Worm (Caenorhabditis elegans) whole organism, early embryonic: Measurements from ENCODE around the gene dpy-26.

ENCODE experiments used
- B0310.2 ChIP-seq: sonication (generic microtip); optimal IDR thresholded peaks from 2 replicates; lab custom pipeline; 2016; ENCODE audit warnings: mild to moderate bottlenecking, missing genetic modification characterization, missing compliant biosample characterization
- F13C5.2 ChIP-seq: sonication (generic microtip); optimal IDR thresholded peaks from 2 replicates; lab custom pipeline; 2017; ENCODE audit warnings: mild to moderate bottlenecking, missing genetic modification characterization, inconsistent platforms, missing compliant biosample characterization
- ama-1 ChIP-seq: fragments of 150-350 bp; optimal IDR thresholded peaks from 2 replicates; lab custom pipeline; 2014
- ceh-13 ChIP-seq: fragments of 200-800 bp; sonication (Bioruptor generic); optimal IDR thresholded peaks from 2 replicates; lab custom pipeline; 2018; ENCODE audit warnings: mild to moderate bottlenecking, missing genetic modification characterization, missing compliant biosample characterization
- ets-7 ChIP-seq: sonication (generic microtip); optimal IDR thresholded peaks from 2 replicates; lab custom pipeline; 2016; ENCODE audit warnings: missing genotype, missing genetic modification characterization, missing compliant biosample characterization
- flt-1 ChIP-seq: fragments of 200-800 bp; sonication (Bioruptor generic); IDR thresholded peaks from 2 replicates; pipeline ENCODE4 v1.3.6; 2022; ENCODE audit warnings: missing genetic modification characterization, missing compliant biosample characterization
- sea-1 ChIP-seq: fragments of 200-800 bp; sonication (Bioruptor generic); conservative IDR thresholded peaks from 2 replicates; pipeline ENCODE4 v1.3.6; 2022; ENCODE audit warnings: missing genetic modification characterization, missing compliant biosample characterization
- tra-4 ChIP-seq: sonication (generic microtip); optimal IDR thresholded peaks from 2 replicates; lab custom pipeline; 2017; ENCODE audit warnings: missing genetic modification characterization, missing compliant biosample characterization

DNA sequence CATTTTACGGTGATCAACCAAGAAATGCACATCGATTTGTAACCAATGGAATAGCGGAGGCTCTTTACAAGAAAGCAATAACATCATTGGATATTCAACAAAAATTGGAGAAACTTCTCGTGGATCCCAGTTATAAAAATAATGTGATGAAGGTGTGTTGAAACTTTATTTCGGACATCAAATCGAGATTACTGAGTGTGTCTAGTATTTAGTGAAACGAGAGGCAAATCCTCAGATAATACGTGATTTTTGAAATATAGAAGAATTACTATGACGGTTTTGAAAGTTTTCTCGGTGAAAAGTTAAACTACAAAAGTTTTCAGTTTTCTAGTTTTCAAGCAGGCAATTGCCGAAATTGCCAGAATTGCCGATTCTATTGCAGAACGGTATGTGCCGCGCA, 19.4 kb downstream of the dpy-26 start:
- TF ChIP-seq ets-7 (tag; lab: Kevin White, UChicago) (no peak), ama-1 (lab: Kevin White, UChicago) (no peak), sea-1 (GFP tag; lab: Robert Waterston, UW) (no peak), flt-1 (no peak), tra-4 (tag; lab: Kevin White, UChicago) (no peak), ceh-13 (no peak), F13C5.2 (tag; lab: Kevin White, UChicago) (no peak), B0310.2 (tag; lab: Kevin White, UChicago) (no peak)
